Fruit fly (Drosophila melanogaster): ENCODE results near the gene kumpel.
A peak's percentile ranks its signal among the peaks of the same experiment; 100 is the strongest.

Gene kumpel

DNA sequence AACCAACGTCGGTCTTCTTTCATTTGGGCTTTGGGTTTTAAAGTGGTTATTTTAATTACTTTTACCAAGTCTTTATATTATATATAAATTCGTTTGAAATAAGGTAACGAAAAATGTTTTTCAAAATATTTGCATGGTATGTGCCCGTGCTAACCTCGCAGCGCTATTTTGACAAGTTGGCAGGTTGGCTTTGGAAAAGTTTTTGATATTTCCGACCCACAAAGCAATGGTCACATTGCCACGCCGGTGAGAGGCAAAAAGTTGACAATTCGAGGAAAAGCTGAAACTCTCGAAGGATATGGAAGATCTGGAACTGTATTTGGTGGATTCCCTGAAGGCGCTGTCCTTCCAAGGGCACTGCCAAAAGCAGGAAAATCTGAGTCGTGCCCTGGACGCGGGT is 13.6 kb upstream of the kumpel start, which contains the start of gene CG5913 (continued):
- no peak for TF ChIP-seq kni (GFP tag; optimal IDR thresholded peaks at IDR 0.05)
- 0 out of 3 replicates have a peak, but pooled peaks have one; percentile 19 for TF ChIP-seq Opbp (GFP tag; IDR thresholded peaks at IDR 0.05; ENCODE audit: partially characterized antibody)
- no peak for TF ChIP-seq Atf-2 (GFP tag; optimal IDR thresholded peaks at IDR 0.05)
- TF ChIP-seq run (tag; optimal IDR thresholded peaks at IDR 0.05) = no peak
- no peak for TF ChIP-seq tx (GFP tag; optimal IDR thresholded peaks at IDR 0.05)
- no peak for TF ChIP-seq Dbx (GFP tag; IDR thresholded peaks at IDR 0.05)
- peak; percentile 63; the same call in 1 of the 2 replicates for TF ChIP-seq CG13287 (GFP tag; IDR thresholded peaks at IDR 0.05; ENCODE audit: partially characterized antibody)
- TF ChIP-seq CG16779 (GFP tag; IDR thresholded peaks at IDR 0.05) = no peak
- peak; percentile 84 for TF ChIP-seq pzg (GFP tag; optimal IDR thresholded peaks at IDR 0.05)
- TF ChIP-seq CG17361 (GFP tag; IDR thresholded peaks at IDR 0.05) = no peak
- no peak for TF ChIP-seq NC2α (GFP tag; optimal IDR thresholded peaks at IDR 0.05)
- TF ChIP-seq CrebB (tag; optimal IDR thresholded peaks at IDR 0.05) = no peak
- TF ChIP-seq Ravus (GFP tag; IDR thresholded peaks at IDR 0.05) = no peak
- TF ChIP-seq CG11456 (GFP tag; IDR thresholded peaks at IDR 0.05) = no peak
- no peak for TF ChIP-seq CG17612 (GFP tag; IDR thresholded peaks at IDR 0.05)
- TF ChIP-seq toy (GFP tag; IDR thresholded peaks at IDR 0.05) = no peak
- TF ChIP-seq cwo (GFP tag; optimal IDR thresholded peaks at IDR 0.05) = no peak
- TF ChIP-seq CG15011 (GFP tag; optimal IDR thresholded peaks at IDR 0.05) = no peak
- TF ChIP-seq CTCF (GFP tag; optimal IDR thresholded peaks at IDR 0.05) = peak; percentile 55
- TF ChIP-seq amos (GFP tag; IDR thresholded peaks at IDR 0.05; ENCODE audit: partially characterized antibody) = peak; percentile 31; the same call in 1 of the 2 replicates
- no peak for TF ChIP-seq sug (tag; optimal IDR thresholded peaks at IDR 0.05)
- no peak for TF ChIP-seq fu2 (GFP tag; optimal IDR thresholded peaks at IDR 0.05)
- peak; percentile 9 for TF ChIP-seq CG17186 (GFP tag; optimal IDR thresholded peaks at IDR 0.05)
- TF ChIP-seq CG8478 (optimal IDR thresholded peaks at IDR 0.05) = no peak
- TF ChIP-seq trem (tag; optimal IDR thresholded peaks at IDR 0.05) = peak; percentile 99
- peak; percentile 77 for TF ChIP-seq Med (GFP tag)
- peak; percentile 49; the same call in 1 of the 2 replicates for TF ChIP-seq bbx (GFP tag; IDR thresholded peaks at IDR 0.05; ENCODE audit: partially characterized antibody)
- peak; percentile 21 for TF ChIP-seq Elba2 (GFP tag; optimal IDR thresholded peaks at IDR 0.05)
- peak; percentile 71 for TF ChIP-seq Ets97D (GFP tag; optimal IDR thresholded peaks at IDR 0.05)
- TF ChIP-seq Awh (GFP tag; IDR thresholded peaks at IDR 0.05) = no peak
- TF ChIP-seq stwl (tag; optimal IDR thresholded peaks at IDR 0.05) = peak; percentile 94
- peak; percentile 66 for TF ChIP-seq MESR4 (GFP tag; optimal IDR thresholded peaks at IDR 0.05)
- TF ChIP-seq CG2889 (GFP tag; IDR thresholded peaks at IDR 0.05) = no peak
- TF ChIP-seq seq (GFP tag; IDR thresholded peaks at IDR 0.05) = no peak
- TF ChIP-seq slp2 (GFP tag; optimal IDR thresholded peaks at IDR 0.05) = no peak
- no peak for TF ChIP-seq CG7556 (GFP tag; optimal IDR thresholded peaks at IDR 0.05)
- no peak for TF ChIP-seq tap (tag; optimal IDR thresholded peaks at IDR 0.05)
- TF ChIP-seq CG34422 (GFP tag; IDR thresholded peaks at IDR 0.05) = peak; percentile 21; the same call in 1 of the 3 replicates
- TF ChIP-seq CG9727 (GFP tag; optimal IDR thresholded peaks at IDR 0.05) = no peak
- TF ChIP-seq jumu (GFP tag; optimal IDR thresholded peaks at IDR 0.05) = no peak
- TF ChIP-seq cad (GFP tag; optimal IDR thresholded peaks at IDR 0.05) = no peak
- TF ChIP-seq unc-4 (GFP tag; IDR thresholded peaks at IDR 0.05; ENCODE audit: partially characterized antibody) = peak; percentile 22; the same call in 1 of the 2 replicates
- no peak for TF ChIP-seq tio (GFP tag; optimal IDR thresholded peaks at IDR 0.05)
- 0 out of 2 replicates have a peak, but pooled peaks have one; percentile 15 for TF ChIP-seq Rfx (GFP tag; IDR thresholded peaks at IDR 0.05)
- TF ChIP-seq CG10462 (GFP tag; optimal IDR thresholded peaks at IDR 0.05) = no peak
- TF ChIP-seq CG13775 (GFP tag; optimal IDR thresholded peaks at IDR 0.05) = no peak
- peak; percentile 54 for TF ChIP-seq YL-1 (GFP tag; optimal IDR thresholded peaks at IDR 0.05)
- TF ChIP-seq D19B (GFP tag; optimal IDR thresholded peaks at IDR 0.05) = no peak
- no peak for TF ChIP-seq zfh2 (GFP tag; optimal IDR thresholded peaks at IDR 0.05)
- TF ChIP-seq CG3847 (GFP tag; IDR thresholded peaks at IDR 0.05) = peak; percentile 53
- no peak for TF ChIP-seq danr (GFP tag; IDR thresholded peaks at IDR 0.05)
- no peak for TF ChIP-seq klu (GFP tag; IDR thresholded peaks at IDR 0.05)
- TF ChIP-seq ara (GFP tag; IDR thresholded peaks at IDR 0.05) = no peak

Data from whole organism, embryonic.